Worm (Caenorhabditis elegans): ENCODE measurements around the gene Y105C5A.9.

ce11 chrIV:15588879-15589278 lies 42.4 kb upstream of the Y105C5A.9 start:
- TF ChIP-seq flt-1 (GFP tag; IDR thresholded peaks at IDR 0.05) (no peak), cog-1 (tag; optimal IDR thresholded peaks at IDR 0.05) (no peak), ref-1 (GFP tag; conservative IDR thresholded peaks at IDR 0.05) (no peak), klf-2 (GFP tag; conservative IDR thresholded peaks at IDR 0.05) (no peak)

All from whole organism, midembryonic.